Worm (Caenorhabditis elegans) whole organism, early embryonic: Measurements from ENCODE around the gene cpsf-2.

ENCODE experiments used
- B0310.2 ChIP-seq: sonication (generic microtip); optimal IDR thresholded peaks from 2 replicates; lab custom pipeline; 2016; ENCODE audit warnings: mild to moderate bottlenecking, missing genetic modification characterization, missing compliant biosample characterization
- F13C5.2 ChIP-seq: sonication (generic microtip); optimal IDR thresholded peaks from 2 replicates; lab custom pipeline; 2017; ENCODE audit warnings: mild to moderate bottlenecking, missing genetic modification characterization, inconsistent platforms, missing compliant biosample characterization
- aly-1 ChIP-seq: sonication (generic microtip); optimal IDR thresholded peaks from 2 replicates; lab custom pipeline; 2016; ENCODE audit warnings: missing genetic modification characterization, missing compliant biosample characterization
- ama-1 ChIP-seq: fragments of 150-350 bp; optimal IDR thresholded peaks from 2 replicates; lab custom pipeline; 2014
- ceh-13 ChIP-seq: fragments of 200-800 bp; sonication (Bioruptor generic); optimal IDR thresholded peaks from 2 replicates; lab custom pipeline; 2018; ENCODE audit warnings: mild to moderate bottlenecking, missing genetic modification characterization, missing compliant biosample characterization
- ceh-36 ChIP-seq: sonication (generic microtip); optimal IDR thresholded peaks from 2 replicates; lab custom pipeline; 2016; ENCODE audit warnings: missing genetic modification characterization, inconsistent platforms, missing compliant biosample characterization
- ets-7 ChIP-seq: sonication (generic microtip); optimal IDR thresholded peaks from 2 replicates; lab custom pipeline; 2016; ENCODE audit warnings: missing genotype, missing genetic modification characterization, missing compliant biosample characterization
- flt-1 ChIP-seq: fragments of 200-800 bp; sonication (Bioruptor generic); IDR thresholded peaks from 2 replicates; pipeline ENCODE4 v1.3.6; 2022; ENCODE audit warnings: missing genetic modification characterization, missing compliant biosample characterization
- hmbx-1 ChIP-seq: sonication (generic microtip); optimal IDR thresholded peaks from 2 replicates; lab custom pipeline; 2016; ENCODE audit warnings: mild to moderate bottlenecking, missing genetic modification characterization, missing compliant biosample characterization
- hmg-4 ChIP-seq: fragments of 200-800 bp; sonication (Bioruptor generic); optimal IDR thresholded peaks from 2 replicates; lab custom pipeline; 2018; ENCODE audit warnings: mild to moderate bottlenecking, missing genetic modification characterization, missing compliant biosample characterization
- hnd-1 ChIP-seq: sonication (generic microtip); optimal IDR thresholded peaks from 2 replicates; lab custom pipeline; 2016; ENCODE audit warnings: missing genetic modification characterization, missing compliant biosample characterization
- pes-1 ChIP-seq: fragments of 200-800 bp; sonication (Bioruptor generic); IDR thresholded peaks from 2 replicates; pipeline ENCODE4 v1.3.6; 2022; ENCODE audit warnings: missing genetic modification reagents, missing genetic modification characterization, missing compliant biosample characterization
- scrt-1 ChIP-seq: fragments of 200-800 bp; sonication (Bioruptor generic); IDR thresholded peaks from 2 replicates; pipeline ENCODE4 v1.3.6; 2022; ENCODE audit warnings: missing genetic modification characterization, missing compliant biosample characterization
- sea-1 ChIP-seq: fragments of 200-800 bp; sonication (Bioruptor generic); conservative IDR thresholded peaks from 2 replicates; pipeline ENCODE4 v1.3.6; 2022; ENCODE audit warnings: missing genetic modification characterization, missing compliant biosample characterization
- tbx-11 ChIP-seq: fragments of 200-800 bp; sonication (Bioruptor generic); IDR thresholded peaks from 2 replicates; pipeline ENCODE4 v1.3.6; 2022; ENCODE audit warnings: missing genetic modification characterization, missing compliant biosample characterization
- tbx-37 ChIP-seq: fragments of 200-800 bp; sonication (Bioruptor generic); conservative IDR thresholded peaks from 2 replicates; pipeline ENCODE4 v1.3.6; 2022; ENCODE audit warnings: missing genetic modification reagents, missing genetic modification characterization, missing compliant biosample characterization
- tra-4 ChIP-seq: sonication (generic microtip); optimal IDR thresholded peaks from 2 replicates; lab custom pipeline; 2017; ENCODE audit warnings: missing genetic modification characterization, missing compliant biosample characterization

Gene cpsf-2

ce11 chrV:7197036-7197435 lies 18.1 kb downstream of the cpsf-2 start:
- TF ChIP-seq tra-4 (no peak), scrt-1 (no peak)

- TF ChIP-seq ama-1 (lab: Kevin White, UChicago) = peak; percentile 21
- TF ChIP-seq aly-1 = no peak
- TF ChIP-seq hmbx-1 (tag; lab: Kevin White, UChicago) = no peak
- TF ChIP-seq hmg-4 (GFP tag; lab: Kevin White, UChicago) = no peak
Measured at ce11 chrV:7198403-7198802, 19.4 kb downstream of the cpsf-2 start.

- no peak for TF ChIP-seq hmbx-1 (tag; lab: Kevin White, UChicago)
- no peak for TF ChIP-seq scrt-1
- TF ChIP-seq flt-1 (GFP tag; lab: Robert Waterston, UW) = no peak
- no peak for TF ChIP-seq F13C5.2 (tag; lab: Kevin White, UChicago)
- no peak for TF ChIP-seq hmg-4 (GFP tag; lab: Kevin White, UChicago)
- no peak for TF ChIP-seq aly-1
- TF ChIP-seq ama-1 (lab: Kevin White, UChicago) = no peak
Measured at ce11 chrV:7199077-7199476, 20.1 kb downstream of the cpsf-2 start.

ce11 chrV:7199932-7200331 lies 21.0 kb downstream of the cpsf-2 start, which contains the start of gene F09G2.1:
Gene F09G2.1, plus strand, starts transcription at chrV:7200232.
- TF ChIP-seq ceh-13 (GFP tag; lab: Kevin White, UChicago) (no peak), hmg-4 (GFP tag; lab: Kevin White, UChicago) (no peak), flt-1 (GFP tag; lab: Robert Waterston, UW) (no peak), B0310.2 (tag; lab: Kevin White, UChicago) (no peak), pes-1 (GFP tag; lab: Robert Waterston, UW) (no peak), hnd-1 (tag; lab: Kevin White, UChicago) (no peak), tra-4 (no peak), ama-1 (lab: Kevin White, UChicago) (no peak), ceh-36 (no peak), hmbx-1 (tag; lab: Kevin White, UChicago) (no peak), aly-1 (no peak), sea-1 (GFP tag; lab: Robert Waterston, UW) (no peak), F13C5.2 (tag; lab: Kevin White, UChicago) (no peak), scrt-1 (no peak), ets-7 (tag; lab: Kevin White, UChicago) (no peak), tbx-37 (GFP tag; lab: Robert Waterston, UW) (no peak), tbx-11 (no peak)

- TF ChIP-seq hmbx-1 (tag; lab: Kevin White, UChicago) = no peak
- TF ChIP-seq B0310.2 (tag; lab: Kevin White, UChicago) = no peak
- TF ChIP-seq sea-1 (GFP tag; lab: Robert Waterston, UW) = no peak
- TF ChIP-seq tbx-11 = no peak
- TF ChIP-seq hmg-4 (GFP tag; lab: Kevin White, UChicago) = no peak
- no peak for TF ChIP-seq scrt-1
- no peak for TF ChIP-seq pes-1 (GFP tag; lab: Robert Waterston, UW)
- TF ChIP-seq aly-1 = no peak
- no peak for TF ChIP-seq tra-4
- no peak for TF ChIP-seq flt-1 (GFP tag; lab: Robert Waterston, UW)
- TF ChIP-seq ama-1 (lab: Kevin White, UChicago) = no peak
Measured at ce11 chrV:7201353-7201752, 22.4 kb downstream of the cpsf-2 start.

- TF ChIP-seq hnd-1 (tag; lab: Kevin White, UChicago) = no peak
Measured at ce11 chrV:7209001-7209400, 30.0 kb downstream of the cpsf-2 start.

- no peak for TF ChIP-seq flt-1 (GFP tag; lab: Robert Waterston, UW)
- no peak for TF ChIP-seq tbx-11
Measured at ce11 chrV:7214802-7215201, 35.8 kb downstream of the cpsf-2 start, which contains the start of gene soap-1. Gene soap-1, minus strand, starts transcription at chrV:7214902.

- TF ChIP-seq hmg-4 (GFP tag; lab: Kevin White, UChicago) (no peak), pes-1 (GFP tag; lab: Robert Waterston, UW) (no peak), hnd-1 (tag; lab: Kevin White, UChicago) (no peak)
Measured at ce11 chrV:7216016-7216415, 37.0 kb downstream of the cpsf-2 start.

ce11 chrV:7218988-7219387 lies 40.0 kb downstream of the cpsf-2 start, which contains the start of gene C13F10.5:
Gene C13F10.5, minus strand, starts transcription at chrV:7219088.
- TF ChIP-seq F13C5.2 (tag; lab: Kevin White, UChicago) (no peak), sea-1 (GFP tag; lab: Robert Waterston, UW) (no peak), hnd-1 (tag; lab: Kevin White, UChicago) (no peak), scrt-1 (no peak), flt-1 (GFP tag; lab: Robert Waterston, UW) (no peak), pes-1 (GFP tag; lab: Robert Waterston, UW) (no peak), ama-1 (lab: Kevin White, UChicago) (no peak), hmbx-1 (tag; lab: Kevin White, UChicago) (no peak), aly-1 (no peak), ets-7 (tag; lab: Kevin White, UChicago) (no peak), tbx-11 (no peak), tra-4 (no peak), tbx-37 (GFP tag; lab: Robert Waterston, UW) (no peak), ceh-36 (no peak)
